Comparison of ENCODE assay signal across 3 fruit fly cellular contexts in genomic region chrX:5893165-5893564, dm6.
A peak's percentile ranks its signal among the peaks of the same experiment; 100 is the strongest.
TF ChIP-seq lines count a peak whose summit lies in the region.

No protein-coding gene starts in this region.

- no peak for TF ChIP-seq CTCF in whole organism, embryonic (GFP tag; optimal IDR thresholded peaks at IDR 0.05; lab: Kevin White, UChicago)

TF ChIP-seq in whole organism, adult, 20 proteins besides CTCF, POLR2A, EP300 and RAD21:
- TF ChIP-seq cic (GFP tag; optimal IDR thresholded peaks at IDR 0.05; lab: Kevin White, UChicago) (peak; percentile 42), toe (GFP tag; optimal IDR thresholded peaks at IDR 0.05; lab: Kevin White, UChicago) (no peak), Mnt (GFP tag; optimal IDR thresholded peaks at IDR 0.05; lab: Kevin White, UChicago) (no peak), Crg-1 (GFP tag; optimal IDR thresholded peaks at IDR 0.05; lab: Kevin White, UChicago) (no peak), CG12768 (GFP tag; optimal IDR thresholded peaks at IDR 0.05; lab: Kevin White, UChicago) (no peak), CG33017 (tag; optimal IDR thresholded peaks at IDR 0.05; lab: Kevin White, UChicago) (no peak)

TF ChIP-seq in whole organism, embryonic, 481 proteins besides CTCF, POLR2A, EP300 and RAD21 (continues in another document):
- TF ChIP-seq Sin3A (optimal IDR thresholded peaks at IDR 0.05; lab: Kevin White, UChicago) (no peak), CG34376 (GFP tag; optimal IDR thresholded peaks at IDR 0.05; lab: Kevin White, UChicago) (peak; percentile 68), NC2β (GFP tag; optimal IDR thresholded peaks at IDR 0.05; lab: Kevin White, UChicago) (no peak), cad (GFP tag; optimal IDR thresholded peaks at IDR 0.05; lab: Kevin White, UChicago) (no peak), CG7928 (GFP tag; optimal IDR thresholded peaks at IDR 0.05; lab: Kevin White, UChicago) (no peak), sug (tag; optimal IDR thresholded peaks at IDR 0.05; lab: Kevin White, UChicago) (peak; percentile 76), CG8388 (GFP tag; optimal IDR thresholded peaks at IDR 0.05; lab: Kevin White, UChicago) (peak; percentile 26), nerfin-2 (GFP tag; IDR thresholded peaks at IDR 0.05; lab: Robert Waterston, UW; ENCODE audit: partially characterized antibody) (no peak), mirr (GFP tag; optimal IDR thresholded peaks at IDR 0.05; lab: Kevin White, UChicago) (peak; percentile 57), slou (GFP tag; optimal IDR thresholded peaks at IDR 0.05; lab: Kevin White, UChicago) (no peak), gcm (GFP tag; optimal IDR thresholded peaks at IDR 0.05; lab: Kevin White, UChicago) (peak; percentile 87), CG14667 (GFP tag; IDR thresholded peaks at IDR 0.05; lab: Robert Waterston, UW) (no peak), odd (GFP tag; optimal IDR thresholded peaks at IDR 0.05; lab: Kevin White, UChicago) (no peak), Hey (tag; optimal IDR thresholded peaks at IDR 0.05; lab: Kevin White, UChicago) (peak; percentile 29), knrl (GFP tag; IDR thresholded peaks at IDR 0.05; lab: Robert Waterston, UW; ENCODE audit: partially characterized antibody) (no peak), CG18599 (GFP tag; optimal IDR thresholded peaks at IDR 0.05; lab: Kevin White, UChicago) (peak; percentile 8), sqz (GFP tag; optimal IDR thresholded peaks at IDR 0.05; lab: Kevin White, UChicago) (peak; percentile 56), CG10366 (GFP tag; IDR thresholded peaks at IDR 0.05; lab: Robert Waterston, UW) (no peak), Gsc (GFP tag; IDR thresholded peaks at IDR 0.05; lab: Robert Waterston, UW) (no peak), tll (GFP tag; optimal IDR thresholded peaks at IDR 0.05; lab: Kevin White, UChicago) (no peak), Dref (GFP tag; IDR thresholded peaks at IDR 0.05; lab: Robert Waterston, UW) (no peak), CG11398 (GFP tag; optimal IDR thresholded peaks at IDR 0.05; lab: Kevin White, UChicago) (no peak), CG2129 (GFP tag; IDR thresholded peaks at IDR 0.05; lab: Robert Waterston, UW; ENCODE audit: partially characterized antibody) (no peak), H15 (GFP tag; IDR thresholded peaks at IDR 0.05; lab: Robert Waterston, UW) (no peak), CG17361 (GFP tag; IDR thresholded peaks at IDR 0.05; lab: Robert Waterston, UW) (peak; percentile 33; the same call in 1 of the 3 replicates), Ptx1 (GFP tag; IDR thresholded peaks at IDR 0.05; lab: Robert Waterston, UW) (no peak), unc-4 (GFP tag; IDR thresholded peaks at IDR 0.05; lab: Robert Waterston, UW; ENCODE audit: partially characterized antibody) (no peak), CG1832 (GFP tag; optimal IDR thresholded peaks at IDR 0.05; lab: Kevin White, UChicago) (no peak), row (GFP tag; IDR thresholded peaks at IDR 0.05; lab: Robert Waterston, UW) (no peak), CG9609 (GFP tag; optimal IDR thresholded peaks at IDR 0.05; lab: Kevin White, UChicago) (no peak), CG11560 (tag; IDR thresholded peaks at IDR 0.05; lab: Robert Waterston, UW) (no peak), CG7839 (tag; optimal IDR thresholded peaks at IDR 0.05; lab: Kevin White, UChicago) (no peak), Hsf (GFP tag; optimal IDR thresholded peaks at IDR 0.05; lab: Kevin White, UChicago) (no peak), sens (GFP tag; lab: Kevin White, UChicago) (peak; percentile 46), Nf-YC (tag; optimal IDR thresholded peaks at IDR 0.05; lab: Kevin White, UChicago) (peak; percentile 16), Fer2 (tag; optimal IDR thresholded peaks at IDR 0.05; lab: Kevin White, UChicago) (no peak), abd-A (tag; optimal IDR thresholded peaks at IDR 0.05; lab: Kevin White, UChicago) (peak; percentile 16), CG14441 (GFP tag; IDR thresholded peaks at IDR 0.05; lab: Robert Waterston, UW) (no peak), scrt (GFP tag; optimal IDR thresholded peaks at IDR 0.05; lab: Kevin White, UChicago) (no peak), ash1 (GFP tag; optimal IDR thresholded peaks at IDR 0.05; lab: Kevin White, UChicago) (no peak), mld (GFP tag; IDR thresholded peaks at IDR 0.05; lab: Robert Waterston, UW; ENCODE audit: partially characterized antibody) (no peak), grn (GFP tag; optimal IDR thresholded peaks at IDR 0.05; lab: Kevin White, UChicago) (peak; percentile 31), Pdp1 (GFP tag; optimal IDR thresholded peaks at IDR 0.05; lab: Kevin White, UChicago) (peak in 1 of 2 experiments; percentile 29), ttk (GFP tag; IDR thresholded peaks at IDR 0.05; lab: Robert Waterston, UW) (no peak)

TF ChIP-seq in whole organism, prepupa, 60 proteins besides CTCF, POLR2A, EP300 and RAD21:
- TF ChIP-seq dac (GFP tag; optimal IDR thresholded peaks at IDR 0.05; lab: Kevin White, UChicago) = no peak
- peak; percentile 20 for TF ChIP-seq svp (GFP tag; lab: Kevin White, UChicago)
- 0 out of 3 replicates have a peak, but pooled peaks have one; percentile 11 for TF ChIP-seq CG6163 (GFP tag; IDR thresholded peaks at IDR 0.05; lab: Robert Waterston, UW)
- peak; percentile 11 for TF ChIP-seq vri (GFP tag; optimal IDR thresholded peaks at IDR 0.05; lab: Kevin White, UChicago)
TF ChIP-seq in whole organism, prepupa: peak in this region for 3.
